Worm (Caenorhabditis elegans): ENCODE measurements around the gene nsph-3.1.

ce11 chrIV:10981761-10982160 lies 32.2 kb downstream of the nsph-3.1 start, which contains the start of gene Y43E12A.2:
- TF ChIP-seq elt-3 (tag; optimal IDR thresholded peaks at IDR 0.05) (no peak), elt-1 (tag; optimal IDR thresholded peaks at IDR 0.05) (no peak), ZK546.5 (tag; optimal IDR thresholded peaks at IDR 0.05) (no peak), mdl-1 (tag; optimal IDR thresholded peaks at IDR 0.05) (no peak), nhr-77 (tag; optimal IDR thresholded peaks at IDR 0.05) (no peak), nhr-12 (tag; optimal IDR thresholded peaks at IDR 0.05) (no peak), unc-39 (tag; optimal IDR thresholded peaks at IDR 0.05) (no peak)
